Fruit fly (Drosophila melanogaster): ENCODE data around the gene Bro.

DNA sequence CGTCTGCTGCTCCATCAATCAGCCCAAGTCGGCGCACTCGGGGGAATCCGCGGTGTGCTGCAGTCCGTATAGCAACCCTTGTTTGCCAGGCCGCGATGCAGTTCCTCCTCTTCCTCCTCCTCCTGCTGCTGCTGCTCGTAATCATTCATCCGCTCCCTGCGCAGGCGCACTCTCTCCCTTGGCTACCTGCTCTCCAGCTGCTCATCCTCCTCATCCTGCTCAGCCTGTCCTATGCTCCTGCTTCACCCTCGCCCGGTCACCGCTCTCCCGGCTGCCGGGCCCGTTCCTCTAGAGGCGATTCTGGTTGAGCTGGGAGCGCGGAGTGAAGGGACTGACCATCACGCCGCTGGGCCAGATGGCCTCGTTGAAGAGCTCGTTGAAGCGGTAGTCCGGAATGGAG lies 20.7 kb upstream of the Bro start:
- no peak for TF ChIP-seq insv (optimal IDR thresholded peaks at IDR 0.05)
- no peak for TF ChIP-seq Myc (optimal IDR thresholded peaks at IDR 0.05)
- no peak for TF ChIP-seq h (optimal IDR thresholded peaks at IDR 0.05)
- no peak for TF ChIP-seq Sin3A (optimal IDR thresholded peaks at IDR 0.05)
- TF ChIP-seq psq (optimal IDR thresholded peaks at IDR 0.05), result no peak
